Fruit fly (Drosophila melanogaster) whole organism, embryonic: Measurements from ENCODE around the gene Cpsf73.
A peak's percentile ranks its signal among the peaks of the same experiment; 100 is the strongest.

Experiments used
- B-H1 ChIP-seq: fragments of 200-800 bp; sonication (Bioruptor generic); IDR thresholded peaks from 3 replicates; pipeline ENCODE4 v1.3.6; 2022; ENCODE audit warnings: missing biosample characterization, missing genetic modification characterization
- CG1024 ChIP-seq: fragments of 200-800 bp; sonication (Bioruptor generic); IDR thresholded peaks from 2 replicates; pipeline ENCODE4 v1.3.6; 2022; ENCODE audit warnings: missing biosample characterization, missing genetic modification characterization
- CG10274 ChIP-seq: fragments of 200-800 bp; sonication (Bioruptor generic); optimal IDR thresholded peaks from 3 replicates; lab custom pipeline; 2017; ENCODE audit warnings: missing biosample characterization, mild to moderate bottlenecking, missing genetic modification characterization
- CG11456 ChIP-seq: fragments of 200-800 bp; sonication (Bioruptor generic); IDR thresholded peaks from 3 replicates; pipeline ENCODE4 v1.3.6; 2022; ENCODE audit warnings: missing biosample characterization, missing genetic modification characterization
- CG13123 ChIP-seq: fragments of 200-800 bp; sonication (Bioruptor generic); optimal IDR thresholded peaks from 2 replicates; lab custom pipeline; 2016; ENCODE audit warnings: missing biosample characterization, missing genetic modification characterization
- CG13287 ChIP-seq: fragments of 200-800 bp; sonication (Bioruptor generic); IDR thresholded peaks from 2 replicates; pipeline ENCODE4 v1.3.6; 2022; ENCODE audit warnings: missing biosample characterization, missing genetic modification characterization; ENCODE audit not compliant: partially characterized antibody
- CG13624 ChIP-seq: fragments of 200-800 bp; sonication (Bioruptor generic); optimal IDR thresholded peaks from 2 replicates; lab custom pipeline; 2016; ENCODE audit warnings: missing biosample characterization, missing genetic modification characterization
- CG15479 ChIP-seq: fragments of 200-800 bp; sonication (Bioruptor generic); optimal IDR thresholded peaks from 3 replicates; lab custom pipeline; 2019; ENCODE audit warnings: missing biosample characterization, mild to moderate bottlenecking, missing genetic modification characterization, moderate library complexity
- CG16813 ChIP-seq: fragments of 200-800 bp; sonication (Bioruptor generic); IDR thresholded peaks from 3 replicates; pipeline ENCODE4 v1.3.6; 2022; ENCODE audit warnings: missing biosample characterization, missing genetic modification characterization; ENCODE audit not compliant: partially characterized antibody
- CG17568 ChIP-seq: fragments of 200-800 bp; sonication (Bioruptor generic); optimal IDR thresholded peaks from 2 replicates; lab custom pipeline; 2018; ENCODE audit warnings: missing biosample characterization, mild to moderate bottlenecking, missing genetic modification characterization, moderate library complexity
- CG17612 ChIP-seq: fragments of 200-800 bp; sonication (Bioruptor generic); IDR thresholded peaks from 2 replicates; pipeline ENCODE4 v1.3.6; 2022; ENCODE audit warnings: missing biosample characterization, missing genetic modification characterization
- CG3065 ChIP-seq: fragments of 200-800 bp; sonication (Bioruptor generic); optimal IDR thresholded peaks from 2 replicates; lab custom pipeline; 2016; ENCODE audit warnings: missing biosample characterization, missing genetic modification characterization
- CG31365 ChIP-seq: fragments of 200-800 bp; sonication (Bioruptor generic); optimal IDR thresholded peaks from 2 replicates; lab custom pipeline; 2018; ENCODE audit warnings: missing biosample characterization, mild to moderate bottlenecking, missing genetic modification characterization
- CG3163 ChIP-seq: fragments of 200-800 bp; sonication (Bioruptor generic); optimal IDR thresholded peaks from 3 replicates; lab custom pipeline; 2016; ENCODE audit warnings: missing biosample characterization, missing genetic modification characterization
- CG34422 ChIP-seq: fragments of 200-800 bp; sonication (Bioruptor generic); IDR thresholded peaks from 3 replicates; pipeline ENCODE4 v1.3.6; 2022; ENCODE audit warnings: missing biosample characterization, missing genetic modification characterization
- CG4404 ChIP-seq: fragments of 200-800 bp; sonication (Bioruptor generic); IDR thresholded peaks from 2 replicates; pipeline ENCODE4 v1.3.6; 2022; ENCODE audit warnings: missing biosample characterization, missing genetic modification characterization
- CG4424 ChIP-seq: fragments of 200-800 bp; sonication (Bioruptor generic); optimal IDR thresholded peaks from 3 replicates; lab custom pipeline; 2016; ENCODE audit warnings: missing biosample characterization, missing genetic modification characterization
- CG4707 ChIP-seq: fragments of 200-800 bp; sonication (Bioruptor generic); optimal IDR thresholded peaks from 2 replicates; lab custom pipeline; 2018; ENCODE audit warnings: missing biosample characterization, mild to moderate bottlenecking, missing genetic modification characterization, moderate library complexity
- CG5180 ChIP-seq: fragments of 200-800 bp; sonication (Bioruptor generic); optimal IDR thresholded peaks from 3 replicates; lab custom pipeline; 2017; ENCODE audit warnings: missing biosample characterization, missing genetic modification characterization, mild to moderate bottlenecking, moderate library complexity, missing genetic modification reagents
- CG6791 ChIP-seq: fragments of 200-800 bp; sonication (Bioruptor generic); IDR thresholded peaks from 3 replicates; pipeline ENCODE4 v1.3.6; 2022; ENCODE audit warnings: missing biosample characterization, missing genetic modification characterization; ENCODE audit not compliant: partially characterized antibody
- CG7839 ChIP-seq: fragments of 200-800 bp; sonication (Bioruptor generic); optimal IDR thresholded peaks from 3 replicates; lab custom pipeline; 2018; ENCODE audit warnings: missing biosample characterization, mild to moderate bottlenecking, missing genetic modification characterization, moderate library complexity
- CG8388 ChIP-seq: fragments of 200-800 bp; sonication (Bioruptor generic); optimal IDR thresholded peaks from 2 replicates; lab custom pipeline; 2019; ENCODE audit warnings: missing biosample characterization, mild to moderate bottlenecking, missing genetic modification characterization, moderate library complexity
- CHES-1-like ChIP-seq: fragments of 200-800 bp; sonication (Bioruptor generic); optimal IDR thresholded peaks from 2 replicates; lab custom pipeline; 2016; ENCODE audit warnings: missing biosample characterization, missing genetic modification characterization
- Chrac-16 ChIP-seq: fragments of 200-800 bp; sonication (Bioruptor generic); optimal IDR thresholded peaks from 3 replicates; lab custom pipeline; 2016; ENCODE audit warnings: missing biosample characterization, missing genetic modification characterization
- D19B ChIP-seq: fragments of 200-800 bp; sonication (Bioruptor generic); optimal IDR thresholded peaks from 2 replicates; lab custom pipeline; 2017; ENCODE audit warnings: missing biosample characterization, mild to moderate bottlenecking, missing genetic modification characterization
- Dfd ChIP-seq, 2 experiments: fragments of >200 bp; optimal IDR thresholded peaks; 2 replicates each; lab custom pipeline; 2017; ENCODE audit warnings: missing biosample characterization in 2 of 2, missing genetic modification characterization in 2 of 2
- Dp ChIP-seq: fragments of 200-800 bp; sonication (Bioruptor generic); optimal IDR thresholded peaks from 2 replicates; lab custom pipeline; 2018; ENCODE audit warnings: missing biosample characterization, mild to moderate bottlenecking, missing genetic modification characterization, moderate library complexity
- Dref ChIP-seq: fragments of 200-800 bp; sonication (Bioruptor generic); IDR thresholded peaks from 2 replicates; pipeline ENCODE4 v1.3.6; 2022; ENCODE audit warnings: missing biosample characterization, missing genetic modification characterization
- E2f2 ChIP-seq: fragments of 200-800 bp; sonication (Bioruptor generic); IDR thresholded peaks from 2 replicates; pipeline ENCODE4 v1.3.6; 2022; ENCODE audit warnings: missing biosample characterization, missing genetic modification characterization
- Hmr ChIP-seq: fragments of 200-800 bp; sonication (Bioruptor generic); optimal IDR thresholded peaks from 3 replicates; lab custom pipeline; 2017; ENCODE audit warnings: mild to moderate bottlenecking, missing biosample characterization, missing genetic modification reagents, missing genetic modification characterization
- Jarid2 ChIP-seq: fragments of 200-800 bp; sonication (Bioruptor generic); optimal IDR thresholded peaks from 3 replicates; lab custom pipeline; 2017; ENCODE audit warnings: mild to moderate bottlenecking, missing biosample characterization, missing genetic modification reagents, missing genetic modification characterization
- MESR4 ChIP-seq: fragments of 200-800 bp; sonication (Bioruptor generic); optimal IDR thresholded peaks from 2 replicates; lab custom pipeline; 2018; ENCODE audit warnings: missing biosample characterization, mild to moderate bottlenecking, missing genetic modification characterization, moderate library complexity
- PHDP ChIP-seq: fragments of 200-800 bp; sonication (Bioruptor generic); optimal IDR thresholded peaks from 3 replicates; lab custom pipeline; 2018; ENCODE audit warnings: missing biosample characterization, mild to moderate bottlenecking, missing genetic modification characterization, moderate library complexity
- Rfx ChIP-seq: fragments of 200-800 bp; sonication (Bioruptor generic); IDR thresholded peaks from 2 replicates; pipeline ENCODE4 v1.3.6; 2022; ENCODE audit warnings: missing biosample characterization, missing genetic modification characterization
- Sry-δ ChIP-seq: fragments of 200-800 bp; sonication (Bioruptor generic); optimal IDR thresholded peaks from 2 replicates; lab custom pipeline; 2016; ENCODE audit warnings: missing biosample characterization, missing genetic modification characterization
- Trl ChIP-seq, 3 experiments: fragments of >200 bp in 2 of 3; fragments of 200-800 bp in 1 of 3; sonication (Bioruptor generic) in 1 of 3; optimal IDR thresholded peaks; 2 replicates in 1 of 3; 3 replicates in 2 of 3; lab custom pipeline; 2016 to 2017; ENCODE audit warnings: missing biosample characterization in 1 of 3, missing genetic modification characterization in 1 of 3
- ab ChIP-seq: fragments of 200-800 bp; sonication (Bioruptor generic); optimal IDR thresholded peaks from 2 replicates; lab custom pipeline; 2016; ENCODE audit warnings: missing biosample characterization, missing genetic modification characterization
- amos ChIP-seq: fragments of 200-800 bp; sonication (Bioruptor generic); IDR thresholded peaks from 2 replicates; pipeline ENCODE4 v1.3.6; 2022; ENCODE audit warnings: missing biosample characterization, missing genetic modification characterization; ENCODE audit not compliant: partially characterized antibody
- gem ChIP-seq: fragments of 200-800 bp; sonication (Bioruptor generic); optimal IDR thresholded peaks from 2 replicates; lab custom pipeline; 2019; ENCODE audit warnings: missing biosample characterization, mild to moderate bottlenecking, missing genetic modification characterization, moderate library complexity
- jigr1 ChIP-seq: fragments of 200-800 bp; sonication (Bioruptor generic); IDR thresholded peaks from 3 replicates; pipeline ENCODE4 v1.3.6; 2022; ENCODE audit warnings: missing biosample characterization, missing genetic modification characterization
- kay ChIP-seq: fragments of 200-800 bp; sonication (Bioruptor generic); optimal IDR thresholded peaks from 2 replicates; lab custom pipeline; 2016; ENCODE audit warnings: missing biosample characterization, missing genetic modification characterization
- knrl ChIP-seq: fragments of 200-800 bp; sonication (Bioruptor generic); IDR thresholded peaks from 3 replicates; pipeline ENCODE4 v1.3.6; 2022; ENCODE audit warnings: missing biosample characterization, missing genetic modification characterization; ENCODE audit not compliant: partially characterized antibody
- oc ChIP-seq: fragments of 200-800 bp; sonication (Bioruptor generic); optimal IDR thresholded peaks from 2 replicates; lab custom pipeline; 2018; ENCODE audit warnings: missing biosample characterization, mild to moderate bottlenecking, missing genetic modification characterization, moderate library complexity
- pros ChIP-seq: fragments of 200-800 bp; sonication (Bioruptor generic); optimal IDR thresholded peaks from 3 replicates; lab custom pipeline; 2019; ENCODE audit warnings: missing biosample characterization, mild to moderate bottlenecking, missing genetic modification characterization, moderate library complexity
- schlank ChIP-seq: fragments of 200-800 bp; sonication (Bioruptor generic); optimal IDR thresholded peaks from 2 replicates; lab custom pipeline; 2018; ENCODE audit warnings: missing biosample characterization, mild to moderate bottlenecking, missing genetic modification characterization
- so ChIP-seq: fragments of 200-800 bp; sonication (Bioruptor generic); IDR thresholded peaks from 3 replicates; pipeline ENCODE4 v1.3.6; 2022; ENCODE audit warnings: missing biosample characterization, missing genetic modification characterization
- sr ChIP-seq: fragments of 200-800 bp; sonication (Bioruptor generic); IDR thresholded peaks from 3 replicates; pipeline ENCODE4 v1.3.6; 2022; ENCODE audit warnings: missing biosample characterization, missing genetic modification characterization
- stwl ChIP-seq: fragments of 200-800 bp; sonication (Bioruptor generic); optimal IDR thresholded peaks from 3 replicates; lab custom pipeline; 2018; ENCODE audit warnings: missing biosample characterization, mild to moderate bottlenecking, missing genetic modification characterization, moderate library complexity
- tna ChIP-seq: fragments of 200-800 bp; sonication (Bioruptor generic); IDR thresholded peaks from 2 replicates; pipeline ENCODE4 v1.3.6; 2022; ENCODE audit warnings: missing biosample characterization, missing genetic modification characterization; ENCODE audit not compliant: partially characterized antibody

The Cpsf73 gene

DNA sequence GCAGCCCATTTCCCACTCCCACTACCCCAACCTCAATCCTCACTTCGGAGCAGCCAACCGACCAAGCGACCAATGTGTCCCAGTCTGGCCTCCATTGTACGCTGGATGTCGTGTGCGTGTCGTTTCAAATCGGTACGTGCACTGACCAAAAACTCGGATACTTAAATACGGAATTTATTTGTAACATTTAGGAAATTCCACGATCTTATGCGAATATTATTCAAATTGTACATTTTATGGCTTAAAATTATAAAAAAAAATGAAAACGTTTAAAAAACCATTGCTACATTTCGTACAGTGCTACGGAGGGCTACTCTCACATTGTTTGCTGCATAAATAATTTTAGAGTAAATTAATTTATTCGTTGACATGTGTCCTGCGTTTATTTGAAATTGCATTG, 38.8 kb downstream of the Cpsf73 start (continued):
- no peak for TF ChIP-seq Hmr (GFP tag; lab: Kevin White, UChicago)
- no peak for TF ChIP-seq D19B
- no peak for TF ChIP-seq CG34422
- TF ChIP-seq CG11456 (GFP tag; lab: Robert Waterston, UW), result no peak
- peak; percentile 25 for TF ChIP-seq gem (tag; lab: Kevin White, UChicago)

DNA sequence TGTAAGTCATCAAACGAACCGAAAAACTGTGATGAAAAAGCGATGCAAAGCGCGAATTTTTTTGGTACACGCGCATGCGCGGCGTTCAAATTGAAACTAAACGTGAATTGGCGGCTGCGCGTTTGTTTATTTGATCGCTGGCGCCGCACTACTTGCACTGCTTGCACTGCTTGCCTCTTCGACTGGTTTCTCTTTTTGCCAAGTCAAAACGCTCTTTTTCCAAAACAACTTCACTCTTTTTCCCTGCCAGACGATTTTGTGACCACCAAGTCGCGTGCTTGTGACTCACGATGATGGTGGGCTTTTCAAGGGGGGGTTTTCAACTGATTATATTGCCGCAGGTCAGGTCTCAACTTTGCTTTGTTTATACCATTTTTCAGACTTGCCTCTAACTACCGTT, 42.1 kb downstream of the Cpsf73 start, which contains the start of gene CG14304:
Gene CG14304 (minus strand): TSS at position 98 of the 400 bp plus-strand sequence.
- no peak for TF ChIP-seq schlank (tag; lab: Kevin White, UChicago)
- TF ChIP-seq Trl (optimal IDR thresholded peaks at IDR 0.05; lab: Kevin White, UChicago), result peak; percentile 25 to 28
- no peak for TF ChIP-seq Trl (GFP tag; optimal IDR thresholded peaks at IDR 0.05; lab: Kevin White, UChicago)
- TF ChIP-seq kay, result peak; percentile 46
- TF ChIP-seq CG4707 (GFP tag; lab: Kevin White, UChicago), result no peak
- TF ChIP-seq CG13287 (GFP tag; lab: Robert Waterston, UW), result peak; percentile 50; the same call in 1 of the 2 replicates
- no peak for TF ChIP-seq PHDP (tag; lab: Kevin White, UChicago)
- TF ChIP-seq CG4404, result no peak
- TF ChIP-seq CG13624 (GFP tag; lab: Kevin White, UChicago), result no peak
- TF ChIP-seq CG3163 (GFP tag; lab: Kevin White, UChicago), result peak; percentile 97
- TF ChIP-seq stwl (tag; lab: Kevin White, UChicago), result peak; percentile 56
- TF ChIP-seq amos (GFP tag; lab: Robert Waterston, UW), result peak; percentile 32; the same call in 1 of the 2 replicates
- TF ChIP-seq jigr1 (GFP tag; lab: Robert Waterston, UW), result no peak
- TF ChIP-seq B-H1 (GFP tag; lab: Robert Waterston, UW), result no peak
- no peak for TF ChIP-seq Dref (GFP tag; lab: Robert Waterston, UW)
- peak; percentile 64 for TF ChIP-seq E2f2 (GFP tag; lab: Robert Waterston, UW)
- no peak for TF ChIP-seq CG13123 (GFP tag; lab: Kevin White, UChicago)
- TF ChIP-seq Dfd (GFP tag; optimal IDR thresholded peaks at IDR 0.05; lab: Kevin White, UChicago), result peak in 1 of 2 experiments; percentile 39
- TF ChIP-seq tna (GFP tag; lab: Robert Waterston, UW), result no peak
- no peak for TF ChIP-seq MESR4 (GFP tag; lab: Kevin White, UChicago)
- no peak for TF ChIP-seq pros (GFP tag; lab: Kevin White, UChicago)
- no peak for TF ChIP-seq CG7839 (tag; lab: Kevin White, UChicago)
- TF ChIP-seq CG31365 (tag; lab: Kevin White, UChicago), result peak; percentile 97
- TF ChIP-seq Jarid2 (GFP tag; lab: Kevin White, UChicago), result peak; percentile 35
- no peak for TF ChIP-seq CG3065 (GFP tag; lab: Kevin White, UChicago)
- peak; percentile 20; the same call in 1 of the 3 replicates for TF ChIP-seq CG6791 (GFP tag; lab: Robert Waterston, UW)
- TF ChIP-seq sr (GFP tag; lab: Robert Waterston, UW), result no peak
- TF ChIP-seq Chrac-16 (GFP tag; lab: Kevin White, UChicago), result no peak
- TF ChIP-seq CG17612 (GFP tag; lab: Robert Waterston, UW), result no peak
- no peak for TF ChIP-seq Rfx (GFP tag; lab: Robert Waterston, UW)
- TF ChIP-seq ab, result no peak
- TF ChIP-seq Sry-δ (GFP tag; lab: Kevin White, UChicago), result no peak
- no peak for TF ChIP-seq CG4424
- TF ChIP-seq Dp (GFP tag; lab: Kevin White, UChicago), result no peak
- no peak for TF ChIP-seq CHES-1-like (GFP tag; lab: Kevin White, UChicago)
- TF ChIP-seq CG10274 (GFP tag; lab: Kevin White, UChicago), result no peak
- TF ChIP-seq CG1024 (GFP tag; lab: Robert Waterston, UW), result no peak
- TF ChIP-seq CG16813, result 0 out of 3 replicates have a peak, but pooled peaks have one; percentile 20
- no peak for TF ChIP-seq CG5180
- peak; percentile 4 for TF ChIP-seq oc (tag; lab: Kevin White, UChicago)
- TF ChIP-seq CG15479 (GFP tag; lab: Kevin White, UChicago), result no peak
- TF ChIP-seq so (GFP tag; lab: Robert Waterston, UW), result no peak
- TF ChIP-seq CG17568 (GFP tag; lab: Kevin White, UChicago), result no peak
- 0 out of 3 replicates have a peak, but pooled peaks have one; percentile 12 for TF ChIP-seq knrl
- no peak for TF ChIP-seq CG8388 (GFP tag; lab: Kevin White, UChicago)
